Worm (Caenorhabditis elegans) whole organism, young adult: ENCODE data around the gene tbc-17.

Source experiments
- B0019.2 ChIP-seq: fragments of 200-800 bp; sonication (Bioruptor generic); conservative IDR thresholded peaks from 2 replicates; pipeline ENCODE4 v1.3.6; 2022; ENCODE audit warnings: missing genetic modification reagents, missing genetic modification characterization, missing compliant biosample characterization
- B0261.1 ChIP-seq: sonication (generic microtip); optimal IDR thresholded peaks from 2 replicates; lab custom pipeline; 2016; ENCODE audit warnings: mild to moderate bottlenecking, missing genetic modification characterization, moderate library complexity, missing compliant biosample characterization
- C17E4.6 ChIP-seq: fragments of 200-800 bp; sonication (Bioruptor generic); IDR thresholded peaks from 2 replicates; pipeline ENCODE4 v1.3.6; 2022; ENCODE audit warnings: missing genetic modification reagents, missing genetic modification characterization, missing compliant biosample characterization
- F10E7.11 ChIP-seq: sonication (generic microtip); optimal IDR thresholded peaks from 2 replicates; lab custom pipeline; 2017; ENCODE audit warnings: mild to moderate bottlenecking, missing genetic modification characterization, moderate library complexity, missing compliant biosample characterization
- F39B2.1 ChIP-seq: fragments of 200-800 bp; sonication (Bioruptor generic); IDR thresholded peaks from 2 replicates; pipeline ENCODE4 v1.3.6; 2022; ENCODE audit warnings: missing genetic modification reagents, missing genetic modification characterization, missing compliant biosample characterization
- F49E8.2 ChIP-seq: sonication (generic microtip); optimal IDR thresholded peaks from 3 replicates; lab custom pipeline; 2017; ENCODE audit warnings: missing genetic modification characterization, mild to moderate bottlenecking, missing compliant biosample characterization, antibody characterized with exemption, moderate library complexity; ENCODE audit not compliant: insufficient read depth
- F57A8.1 ChIP-seq: fragments of 200-800 bp; sonication (Bioruptor generic); optimal IDR thresholded peaks from 2 replicates; lab custom pipeline; 2018; ENCODE audit warnings: mild to moderate bottlenecking, missing genetic modification characterization, moderate library complexity, missing compliant biosample characterization
- K11D2.4 ChIP-seq: fragments of 200-800 bp; sonication (Bioruptor generic); IDR thresholded peaks from 2 replicates; pipeline ENCODE4 v1.3.6; 2022; ENCODE audit warnings: missing genetic modification reagents, missing genetic modification characterization, missing compliant biosample characterization
- K12H6.12 ChIP-seq: fragments of 200-800 bp; sonication (Bioruptor generic); optimal IDR thresholded peaks from 2 replicates; lab custom pipeline; 2018; ENCODE audit warnings: mild to moderate bottlenecking, missing genetic modification characterization, missing compliant biosample characterization
- Y53G8AR.9 ChIP-seq: fragments of 200-800 bp; sonication (Bioruptor generic); conservative IDR thresholded peaks from 2 replicates; pipeline ENCODE4 v1.3.6; 2022; ENCODE audit warnings: missing genetic modification reagents, missing genetic modification characterization, missing compliant biosample characterization
- ZK185.1 ChIP-seq: sonication (generic microtip); optimal IDR thresholded peaks from 2 replicates; lab custom pipeline; 2016; ENCODE audit warnings: mild to moderate bottlenecking, missing genetic modification characterization, missing compliant biosample characterization; ENCODE audit not compliant: poor library complexity, severe bottlenecking
- aptf-3 ChIP-seq: fragments of 200-800 bp; sonication (Bioruptor generic); IDR thresholded peaks from 2 replicates; pipeline ENCODE4 v1.3.6; 2022; ENCODE audit warnings: missing genetic modification characterization, missing compliant biosample characterization
- attf-3 ChIP-seq: fragments of 200-800 bp; sonication (Bioruptor generic); conservative IDR thresholded peaks from 2 replicates; pipeline ENCODE4 v1.3.6; 2022; ENCODE audit warnings: missing genetic modification reagents, missing genetic modification characterization, missing compliant biosample characterization
- cebp-1 ChIP-seq, 2 experiments: fragments of 200-800 bp in 1 of 2; sonication (Bioruptor generic) in 1 of 2; sonication (generic microtip) in 1 of 2; IDR thresholded peaks in 1 of 2; optimal IDR thresholded peaks in 1 of 2; 2 replicates each; pipeline versions ENCODE4 v1.3.6 to Lab custom; 2017 to 2022; ENCODE audit warnings: missing compliant biosample characterization in 2 of 2, missing genetic modification characterization in 2 of 2, mild to moderate bottlenecking in 1 of 2, missing genetic modification reagents in 1 of 2, moderate library complexity in 1 of 2
- ceh-100 ChIP-seq: fragments of 200-800 bp; sonication (Bioruptor generic); IDR thresholded peaks from 2 replicates; pipeline ENCODE4 v1.3.6; 2022; ENCODE audit warnings: missing genetic modification reagents, missing genetic modification characterization, missing compliant biosample characterization
- ceh-40 ChIP-seq: fragments of 200-800 bp; sonication (Bioruptor generic); IDR thresholded peaks from 2 replicates; pipeline ENCODE4 v1.3.6; 2022; ENCODE audit warnings: missing genetic modification characterization, missing compliant biosample characterization
- ceh-58 ChIP-seq: fragments of 200-800 bp; sonication (Bioruptor generic); IDR thresholded peaks from 2 replicates; pipeline ENCODE4 v1.3.6; 2022; ENCODE audit warnings: missing genetic modification characterization, missing compliant biosample characterization
- dpl-1 ChIP-seq: fragments of 150-350 bp; optimal IDR thresholded peaks from 2 replicates; lab custom pipeline; 2014; ENCODE audit warnings: missing biosample characterization, missing genetic modification reagents, missing genetic modification characterization
- egl-18 ChIP-seq: fragments of 200-800 bp; sonication (Bioruptor generic); IDR thresholded peaks from 2 replicates; pipeline ENCODE4 v1.3.6; 2022; ENCODE audit warnings: missing genetic modification reagents, missing genetic modification characterization, missing compliant biosample characterization
- egrh-3 ChIP-seq: fragments of 200-800 bp; sonication (Bioruptor generic); IDR thresholded peaks from 2 replicates; pipeline ENCODE4 v1.3.6; 2022; ENCODE audit warnings: missing genetic modification reagents, missing genetic modification characterization, missing compliant biosample characterization
- him-1 ChIP-seq: sonication (generic microtip); optimal IDR thresholded peaks from 2 replicates; lab custom pipeline; 2016; ENCODE audit warnings: missing genotype, missing genetic modification reagents, missing genetic modification characterization, missing compliant biosample characterization
- hsf-1 ChIP-seq: fragments of 200-800 bp; sonication (Bioruptor generic); IDR thresholded peaks from 2 replicates; pipeline ENCODE4 v1.3.6; 2022; ENCODE audit warnings: missing genetic modification reagents, missing genetic modification characterization, missing compliant biosample characterization
- let-526 ChIP-seq: fragments of 200-800 bp; sonication (Bioruptor generic); IDR thresholded peaks from 2 replicates; pipeline ENCODE4 v1.3.6; 2022; ENCODE audit warnings: missing genetic modification reagents, missing genetic modification characterization, missing compliant biosample characterization
- let-607 ChIP-seq, 2 experiments: fragments of 200-800 bp in 1 of 2; sonication (Bioruptor generic) in 1 of 2; sonication (generic microtip) in 1 of 2; optimal IDR thresholded peaks; 2 replicates each; lab custom pipeline; 2016 to 2018; ENCODE audit warnings: mild to moderate bottlenecking in 2 of 2, missing compliant biosample characterization in 2 of 2, missing genetic modification characterization in 2 of 2, moderate library complexity in 2 of 2, missing genotype in 1 of 2
- lin-26 ChIP-seq: fragments of 200-800 bp; sonication (Bioruptor generic); IDR thresholded peaks from 2 replicates; pipeline ENCODE4 v1.3.6; 2022; ENCODE audit warnings: missing genetic modification reagents, missing genetic modification characterization, missing compliant biosample characterization
- lin-35 ChIP-seq, 3 experiments: fragments of 150-350 bp in 2 of 3; sonication (generic microtip) in 1 of 3; optimal IDR thresholded peaks; 2 replicates each; lab custom pipeline; 2014 to 2018; ENCODE audit warnings: missing biosample characterization in 3 of 3, missing genetic modification characterization in 3 of 3, missing genetic modification reagents in 3 of 3
- lin-40 ChIP-seq: sonication (generic microtip); optimal IDR thresholded peaks from 2 replicates; lab custom pipeline; 2016; ENCODE audit warnings: missing genetic modification characterization, mild to moderate bottlenecking, missing compliant biosample characterization, missing genotype, missing genetic modification reagents
- lin-54 ChIP-seq: fragments of 200-800 bp; sonication (Bioruptor generic); optimal IDR thresholded peaks from 2 replicates; lab custom pipeline; 2018; ENCODE audit warnings: mild to moderate bottlenecking, missing genetic modification characterization, missing compliant biosample characterization
- lsl-1 ChIP-seq: fragments of 200-800 bp; sonication (Bioruptor generic); optimal IDR thresholded peaks from 2 replicates; lab custom pipeline; 2018; ENCODE audit warnings: mild to moderate bottlenecking, missing genetic modification characterization, moderate library complexity, missing compliant biosample characterization
- madf-10 ChIP-seq: sonication (generic microtip); optimal IDR thresholded peaks from 2 replicates; lab custom pipeline; 2016; ENCODE audit warnings: mild to moderate bottlenecking, missing genetic modification characterization, missing compliant biosample characterization
- madf-3 ChIP-seq: fragments of 200-800 bp; sonication (Bioruptor generic); IDR thresholded peaks from 2 replicates; pipeline ENCODE4 v1.3.6; 2022; ENCODE audit warnings: missing genetic modification reagents, missing genetic modification characterization, missing compliant biosample characterization
- mcd-1 ChIP-seq: fragments of 200-800 bp; sonication (Bioruptor generic); IDR thresholded peaks from 2 replicates; pipeline ENCODE4 v1.3.6; 2022; ENCODE audit warnings: missing genetic modification reagents, missing genetic modification characterization, missing compliant biosample characterization
- nfya-2 ChIP-seq: fragments of 200-800 bp; sonication (Bioruptor generic); IDR thresholded peaks from 2 replicates; pipeline ENCODE4 v1.3.6; 2022; ENCODE audit warnings: missing genetic modification reagents, missing genetic modification characterization, missing compliant biosample characterization
- nhr-90 ChIP-seq: sonication (generic microtip); optimal IDR thresholded peaks from 2 replicates; lab custom pipeline; 2016; ENCODE audit warnings: missing genotype, mild to moderate bottlenecking, missing genetic modification characterization, missing compliant biosample characterization
- pbrm-1 ChIP-seq: fragments of 200-800 bp; sonication (Bioruptor generic); IDR thresholded peaks from 2 replicates; pipeline ENCODE4 v1.3.6; 2022; ENCODE audit warnings: missing genetic modification reagents, missing genetic modification characterization, missing compliant biosample characterization
- snpc-1.3 ChIP-seq: sonication (generic microtip); optimal IDR thresholded peaks from 2 replicates; lab custom pipeline; 2017; ENCODE audit warnings: missing genetic modification characterization, mild to moderate bottlenecking, missing compliant biosample characterization, antibody characterized with exemption, moderate library complexity, missing genotype, missing genetic modification reagents; ENCODE audit not compliant: insufficient read depth
- snpc-3.4 ChIP-seq: sonication (generic microtip); optimal IDR thresholded peaks from 2 replicates; lab custom pipeline; 2017; ENCODE audit warnings: missing genetic modification characterization, mild to moderate bottlenecking, missing compliant biosample characterization, antibody characterized with exemption, moderate library complexity, missing genotype, missing genetic modification reagents
- snpc-4 ChIP-seq, 5 experiments: fragments of 150-350 bp in 1 of 5; sonication (generic microtip) in 4 of 5; optimal IDR thresholded peaks; 2 replicates each; lab custom pipeline; 2014 to 2018; ENCODE audit warnings: missing genetic modification characterization in 5 of 5, missing biosample characterization in 3 of 5, antibody characterized with exemption in 2 of 5, mild to moderate bottlenecking in 2 of 5, missing compliant biosample characterization in 2 of 5, missing genotype in 2 of 5, moderate library complexity in 2 of 5, missing genetic modification reagents in 1 of 5
- tlf-1 ChIP-seq: fragments of 200-800 bp; sonication (Bioruptor generic); optimal IDR thresholded peaks from 2 replicates; lab custom pipeline; 2018; ENCODE audit warnings: mild to moderate bottlenecking, missing genetic modification characterization, missing compliant biosample characterization
- zfh-2 ChIP-seq: fragments of 200-800 bp; sonication (Bioruptor generic); conservative IDR thresholded peaks from 2 replicates; pipeline ENCODE4 v1.3.6; 2022; ENCODE audit warnings: missing genetic modification reagents, missing genetic modification characterization, missing compliant biosample characterization
- ztf-22 ChIP-seq: fragments of 200-800 bp; sonication (Bioruptor generic); optimal IDR thresholded peaks from 2 replicates; lab custom pipeline; 2018; ENCODE audit warnings: mild to moderate bottlenecking, missing genetic modification characterization, moderate library complexity, missing compliant biosample characterization

Gene tbc-17

ce11 chrII:12766443-12767188, 72.4 kb downstream of the tbc-17 start (continued):
- TF ChIP-seq lin-35 (GFP tag; optimal IDR thresholded peaks at IDR 0.05; lab: Kevin White, UChicago) (no peak), dpl-1 (no peak), let-607 (tag; optimal IDR thresholded peaks at IDR 0.05; lab: Kevin White, UChicago) (no peak), snpc-3.4 (tag; lab: Kevin White, UChicago) (peak; percentile 6), nfya-2 (GFP tag; lab: Robert Waterston, UW) (no peak), ZK185.1 (tag; lab: Kevin White, UChicago) (no peak), tlf-1 (no peak), madf-3 (GFP tag; lab: Robert Waterston, UW) (no peak), ceh-58 (GFP tag; lab: Robert Waterston, UW) (no peak), C17E4.6 (no peak), him-1 (tag; lab: Kevin White, UChicago) (no peak), madf-10 (tag; lab: Kevin White, UChicago) (no peak), F49E8.2 (tag; lab: Kevin White, UChicago) (peak; percentile 9), B0261.1 (tag; lab: Kevin White, UChicago) (no peak), let-526 (no peak), F10E7.11 (tag; lab: Kevin White, UChicago) (no peak), F57A8.1 (no peak), hsf-1 (GFP tag; lab: Robert Waterston, UW) (no peak), egl-18 (GFP tag; lab: Robert Waterston, UW) (no peak), lin-26 (GFP tag; lab: Robert Waterston, UW) (no peak), F39B2.1 (GFP tag; lab: Robert Waterston, UW) (no peak), pbrm-1 (no peak), ceh-100 (GFP tag; lab: Robert Waterston, UW) (no peak), attf-3 (GFP tag; lab: Robert Waterston, UW) (no peak), ztf-22 (GFP tag; lab: Kevin White, UChicago) (no peak), snpc-1.3 (tag; lab: Kevin White, UChicago) (no peak), ceh-40 (no peak), nhr-90 (tag; lab: Kevin White, UChicago) (no peak), aptf-3 (GFP tag; lab: Robert Waterston, UW) (no peak)

- peak; percentile 59; the same call in 1 of the 2 replicates for TF ChIP-seq egrh-3 (GFP tag; lab: Robert Waterston, UW)
- no peak for TF ChIP-seq K11D2.4 (GFP tag; lab: Robert Waterston, UW)
- TF ChIP-seq zfh-2 (GFP tag; lab: Robert Waterston, UW), result peak; percentile 82
Measured at ce11 chrII:12767258-12767824, 73.1 kb downstream of the tbc-17 start.

- no peak for TF ChIP-seq nfya-2 (GFP tag; lab: Robert Waterston, UW)
- TF ChIP-seq Y53G8AR.9 (GFP tag; lab: Robert Waterston, UW), result 0 out of 2 replicates have a peak, but pooled peaks have one; percentile 35
- peak; percentile 39 for TF ChIP-seq lin-54
- no peak for TF ChIP-seq hsf-1 (GFP tag; lab: Robert Waterston, UW)
- TF ChIP-seq snpc-3.4 (tag; lab: Kevin White, UChicago), result peak; percentile 22
- no peak; the same call in 1 of the 2 replicates for TF ChIP-seq cebp-1 (GFP tag; IDR thresholded peaks at IDR 0.05; lab: Robert Waterston, UW)
- peak; percentile 87 for TF ChIP-seq cebp-1 (tag; optimal IDR thresholded peaks at IDR 0.05; lab: Kevin White, UChicago)
- no peak for TF ChIP-seq snpc-4 (GFP tag; optimal IDR thresholded peaks at IDR 0.05; lab: Kevin White, UChicago)
- TF ChIP-seq snpc-4 (tag; optimal IDR thresholded peaks at IDR 0.05; lab: Kevin White, UChicago), result peak in 3 of 4 experiments; percentile 42 to 74 (median 46)
- peak in 1 of 2 experiments; percentile 36 for TF ChIP-seq let-607 (tag; optimal IDR thresholded peaks at IDR 0.05; lab: Kevin White, UChicago)
- TF ChIP-seq lin-40 (tag; lab: Kevin White, UChicago), result peak; percentile 66
- peak; percentile 2 for TF ChIP-seq lsl-1 (GFP tag; lab: Kevin White, UChicago)
- TF ChIP-seq K12H6.12 (tag; lab: Kevin White, UChicago), result peak; percentile 14
- TF ChIP-seq B0019.2 (GFP tag; lab: Robert Waterston, UW), result no peak
- TF ChIP-seq mcd-1 (GFP tag; lab: Robert Waterston, UW), result peak; percentile 89
Measured at ce11 chrII:12768167-12768712, 74.0 kb downstream of the tbc-17 start, which contains the start of the genes vps-2 and tiar-2. Gene vps-2 (minus strand): TSS chrII:12768217. Gene tiar-2 (plus strand): TSS chrII:12768686.
